Worm (Caenorhabditis elegans) whole organism, early embryonic: ENCODE data around the gene copb-1.

Experiments used
- F13C5.2 ChIP-seq: sonication (generic microtip); optimal IDR thresholded peaks from 2 replicates; lab custom pipeline; 2017; ENCODE audit warnings: mild to moderate bottlenecking, missing genetic modification characterization, inconsistent platforms, missing compliant biosample characterization
- aly-1 ChIP-seq: sonication (generic microtip); optimal IDR thresholded peaks from 2 replicates; lab custom pipeline; 2016; ENCODE audit warnings: missing genetic modification characterization, missing compliant biosample characterization
- ama-1 ChIP-seq: fragments of 150-350 bp; optimal IDR thresholded peaks from 2 replicates; lab custom pipeline; 2014
- ceh-36 ChIP-seq: sonication (generic microtip); optimal IDR thresholded peaks from 2 replicates; lab custom pipeline; 2016; ENCODE audit warnings: missing genetic modification characterization, inconsistent platforms, missing compliant biosample characterization
- ets-7 ChIP-seq: sonication (generic microtip); optimal IDR thresholded peaks from 2 replicates; lab custom pipeline; 2016; ENCODE audit warnings: missing genotype, missing genetic modification characterization, missing compliant biosample characterization
- flt-1 ChIP-seq: fragments of 200-800 bp; sonication (Bioruptor generic); IDR thresholded peaks from 2 replicates; pipeline ENCODE4 v1.3.6; 2022; ENCODE audit warnings: missing genetic modification characterization, missing compliant biosample characterization
- hmg-4 ChIP-seq: fragments of 200-800 bp; sonication (Bioruptor generic); optimal IDR thresholded peaks from 2 replicates; lab custom pipeline; 2018; ENCODE audit warnings: mild to moderate bottlenecking, missing genetic modification characterization, missing compliant biosample characterization
- hnd-1 ChIP-seq: sonication (generic microtip); optimal IDR thresholded peaks from 2 replicates; lab custom pipeline; 2016; ENCODE audit warnings: missing genetic modification characterization, missing compliant biosample characterization
- scrt-1 ChIP-seq: fragments of 200-800 bp; sonication (Bioruptor generic); IDR thresholded peaks from 2 replicates; pipeline ENCODE4 v1.3.6; 2022; ENCODE audit warnings: missing genetic modification characterization, missing compliant biosample characterization
- sea-1 ChIP-seq: fragments of 200-800 bp; sonication (Bioruptor generic); conservative IDR thresholded peaks from 2 replicates; pipeline ENCODE4 v1.3.6; 2022; ENCODE audit warnings: missing genetic modification characterization, missing compliant biosample characterization

ce11 chrII:3071012-3071749 is 7.4 kb upstream of the copb-1 start, which contains the start of gene Y25C1A.7:
- TF ChIP-seq ama-1 (lab: Kevin White, UChicago) (no peak), ets-7 (tag; lab: Kevin White, UChicago) (no peak), sea-1 (GFP tag; lab: Robert Waterston, UW) (no peak), ceh-36 (tag; lab: Kevin White, UChicago) (no peak), flt-1 (GFP tag; lab: Robert Waterston, UW) (no peak), aly-1 (no peak), hnd-1 (tag; lab: Kevin White, UChicago) (no peak), hmg-4 (no peak), scrt-1 (GFP tag; lab: Robert Waterston, UW) (no peak), F13C5.2 (tag; lab: Kevin White, UChicago) (no peak)
